Worm (Caenorhabditis elegans): ENCODE data around the gene ugt-16.
A peak's percentile ranks its signal among the peaks of the same experiment; 100 is the strongest.

The ugt-16 gene

ce11 chrV:12811810-12812209 is 13.0 kb upstream of the ugt-16 start (continued):
- TF ChIP-seq dpff-1 (tag; optimal IDR thresholded peaks at IDR 0.05) = no peak
- TF ChIP-seq cebp-2 (GFP tag; IDR thresholded peaks at IDR 0.05) = no peak
- TF ChIP-seq Y95B8A.8 (GFP tag; IDR thresholded peaks at IDR 0.05) = 0 out of 2 replicates have a peak, but pooled peaks have one; percentile 20
- TF ChIP-seq nhr-179 (tag; optimal IDR thresholded peaks at IDR 0.05) = no peak
- TF ChIP-seq akir-1 (GFP tag; optimal IDR thresholded peaks at IDR 0.05) = no peak
- TF ChIP-seq him-1 (tag; optimal IDR thresholded peaks at IDR 0.05) = no peak
- TF ChIP-seq egl-44 (GFP tag; IDR thresholded peaks at IDR 0.05) = no peak
- no peak for TF ChIP-seq snpc-1.3 (tag; optimal IDR thresholded peaks at IDR 0.05; ENCODE audit: insufficient read depth)
- TF ChIP-seq nhr-27 (tag; optimal IDR thresholded peaks at IDR 0.05) = no peak
- peak; percentile 43; the same call in 1 of the 2 replicates for TF ChIP-seq lir-1 (GFP tag; conservative IDR thresholded peaks at IDR 0.05)
- TF ChIP-seq lin-54 (GFP tag; optimal IDR thresholded peaks at IDR 0.05) = no peak
- TF ChIP-seq C06A6.2 (GFP tag; conservative IDR thresholded peaks at IDR 0.05) = peak; percentile 12; the same call in 1 of the 2 replicates
- TF ChIP-seq ceh-79 (tag; optimal IDR thresholded peaks at IDR 0.05) = no peak
- no peak for TF ChIP-seq T07F8.4 (tag; optimal IDR thresholded peaks at IDR 0.05)
- no peak for TF ChIP-seq cebp-1 (GFP tag; IDR thresholded peaks at IDR 0.05)
- TF ChIP-seq cebp-1 (tag; optimal IDR thresholded peaks at IDR 0.05) = peak; percentile 23
- TF ChIP-seq zim-3 (tag; optimal IDR thresholded peaks at IDR 0.05) = no peak
- TF ChIP-seq tbx-9 (tag; optimal IDR thresholded peaks at IDR 0.05; ENCODE audit: borderline replicate concordance) = no peak
- TF ChIP-seq hrde-1 (tag; optimal IDR thresholded peaks at IDR 0.05; ENCODE audit: borderline replicate concordance) = no peak
- TF ChIP-seq nhr-120 (GFP tag; IDR thresholded peaks at IDR 0.05) = no peak
- no peak for TF ChIP-seq F37B4.10 (GFP tag; IDR thresholded peaks at IDR 0.05)
- TF ChIP-seq ccch-3 (GFP tag; optimal IDR thresholded peaks at IDR 0.05) = no peak
- 0 out of 2 replicates have a peak, but pooled peaks have one; percentile 14 for TF ChIP-seq K11D2.4 (GFP tag; IDR thresholded peaks at IDR 0.05)
- TF ChIP-seq rcor-1 (GFP tag; IDR thresholded peaks at IDR 0.05) = no peak
- no peak for TF ChIP-seq F57C9.4 (tag; optimal IDR thresholded peaks at IDR 0.05)
- TF ChIP-seq ama-1 (optimal IDR thresholded peaks at IDR 0.05) = no peak
- peak in 1 of 2 experiments; percentile 55 for TF ChIP-seq ama-1 (GFP tag; optimal IDR thresholded peaks at IDR 0.05)
- no peak for TF ChIP-seq pha-4 (tag; optimal IDR thresholded peaks at IDR 0.05)

DNA sequence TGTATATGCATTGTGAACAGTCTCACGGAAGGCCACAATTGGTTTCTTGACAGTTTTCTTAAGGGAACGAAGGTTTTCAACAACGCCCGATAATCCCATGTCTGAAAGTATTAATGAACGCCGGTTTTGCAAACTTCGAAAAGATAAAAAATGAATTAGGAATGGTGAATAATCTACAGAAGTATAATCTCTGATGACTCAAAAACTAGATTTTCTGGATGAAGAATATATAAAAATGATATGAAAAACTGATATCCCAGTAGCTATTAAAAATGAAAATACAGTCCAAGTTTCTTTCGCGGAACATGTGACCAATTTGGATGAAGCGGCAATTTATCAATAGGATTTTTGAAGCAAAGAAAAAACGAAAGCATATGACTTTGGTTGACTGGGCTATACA is 10.8 kb upstream of the ugt-16 start, which contains the start of gene ZC443.3:
Gene ZC443.3 (minus strand): TSS at position 101 of the 400 bp plus-strand sequence.
- TF ChIP-seq ztf-25 (GFP tag; IDR thresholded peaks at IDR 0.05) (no peak), F33H1.4 (GFP tag; IDR thresholded peaks at IDR 0.05) (no peak), cebp-2 (GFP tag; IDR thresholded peaks at IDR 0.05) (no peak), ceh-91 (GFP tag; IDR thresholded peaks at IDR 0.05) (no peak), Y56A3A.18 (GFP tag; IDR thresholded peaks at IDR 0.05) (no peak), K11D2.4 (GFP tag; IDR thresholded peaks at IDR 0.05) (no peak), hlh-26 (GFP tag; conservative IDR thresholded peaks at IDR 0.05) (no peak), B0261.1 (tag; optimal IDR thresholded peaks at IDR 0.05) (no peak), lag-1 (GFP tag; IDR thresholded peaks at IDR 0.05) (no peak), bed-2 (GFP tag; IDR thresholded peaks at IDR 0.05) (no peak), unc-130 (GFP tag; optimal IDR thresholded peaks at IDR 0.05) (no peak), ekl-4 (GFP tag; IDR thresholded peaks at IDR 0.05) (no peak), attf-3 (GFP tag; conservative IDR thresholded peaks at IDR 0.05) (no peak), cebp-1 (GFP tag; IDR thresholded peaks at IDR 0.05) (no peak), cebp-1 (tag; optimal IDR thresholded peaks at IDR 0.05) (no peak), efl-1 (GFP tag; optimal IDR thresholded peaks at IDR 0.05) (no peak), nhr-179 (tag; optimal IDR thresholded peaks at IDR 0.05) (no peak), F10E7.11 (tag; optimal IDR thresholded peaks at IDR 0.05) (no peak), rec-8 (tag; optimal IDR thresholded peaks at IDR 0.05) (no peak)
